Worm (Caenorhabditis elegans) whole organism, late embryonic: Measurements from ENCODE around the gene K05B2.2.
A peak's percentile ranks its signal among the peaks of the same experiment; 100 is the strongest.

ENCODE experiments used
- C38D4.7 ChIP-seq: fragments of 200-800 bp; sonication (Bioruptor generic); optimal IDR thresholded peaks from 2 replicates; lab custom pipeline; 2018; ENCODE audit warnings: mild to moderate bottlenecking, missing genetic modification characterization, moderate library complexity, missing compliant biosample characterization
- T23F11.4 ChIP-seq: fragments of 200-800 bp; sonication (Bioruptor generic); optimal IDR thresholded peaks from 2 replicates; lab custom pipeline; 2018; ENCODE audit warnings: mild to moderate bottlenecking, missing genetic modification characterization, missing compliant biosample characterization
- ahr-1 ChIP-seq: sonication (generic microtip); optimal IDR thresholded peaks from 2 replicates; lab custom pipeline; 2016; ENCODE audit warnings: missing genetic modification characterization, missing compliant biosample characterization
- ceh-14 ChIP-seq: sonication (generic microtip); optimal IDR thresholded peaks from 2 replicates; lab custom pipeline; 2016; ENCODE audit warnings: missing genotype, missing genetic modification characterization, missing compliant biosample characterization
- ceh-18 ChIP-seq: sonication (generic microtip); optimal IDR thresholded peaks from 2 replicates; lab custom pipeline; 2016; ENCODE audit warnings: missing genetic modification characterization, missing compliant biosample characterization
- ceh-19 ChIP-seq: fragments of 200-800 bp; sonication (Bioruptor generic); optimal IDR thresholded peaks from 2 replicates; lab custom pipeline; 2018; ENCODE audit warnings: mild to moderate bottlenecking, missing genetic modification characterization, missing compliant biosample characterization
- ceh-22 ChIP-seq: sonication (generic microtip); optimal IDR thresholded peaks from 2 replicates; lab custom pipeline; 2017; ENCODE audit warnings: missing biosample characterization, missing genetic modification characterization
- ceh-24 ChIP-seq: sonication (generic microtip); optimal IDR thresholded peaks from 2 replicates; lab custom pipeline; 2016; ENCODE audit warnings: mild to moderate bottlenecking, missing genetic modification characterization, missing compliant biosample characterization
- ceh-30 ChIP-seq: fragments of 150-350 bp; optimal IDR thresholded peaks from 2 replicates; lab custom pipeline; 2014; ENCODE audit warnings: missing biosample characterization, missing genetic modification characterization
- ceh-31 ChIP-seq: sonication (generic microtip); optimal IDR thresholded peaks from 2 replicates; lab custom pipeline; 2016; ENCODE audit warnings: missing genetic modification characterization, missing compliant biosample characterization
- ceh-48 ChIP-seq: sonication (generic microtip); optimal IDR thresholded peaks from 2 replicates; lab custom pipeline; 2016; ENCODE audit warnings: missing genetic modification characterization, inconsistent platforms, missing compliant biosample characterization
- ceh-9 ChIP-seq: sonication (generic microtip); optimal IDR thresholded peaks from 2 replicates; lab custom pipeline; 2016; ENCODE audit warnings: mild to moderate bottlenecking, missing genetic modification characterization, inconsistent platforms, missing compliant biosample characterization
- che-1 ChIP-seq: sonication (generic microtip); optimal IDR thresholded peaks from 2 replicates; lab custom pipeline; 2016; ENCODE audit warnings: mild to moderate bottlenecking, missing genetic modification characterization, missing compliant biosample characterization
- dmd-4 ChIP-seq: sonication (generic microtip); optimal IDR thresholded peaks from 2 replicates; lab custom pipeline; 2016; ENCODE audit warnings: borderline replicate concordance, missing genetic modification characterization, missing compliant biosample characterization
- dve-1 ChIP-seq: sonication (generic microtip); optimal IDR thresholded peaks from 2 replicates; lab custom pipeline; 2017; ENCODE audit warnings: antibody characterized with exemption, mild to moderate bottlenecking, missing genetic modification characterization, missing compliant biosample characterization
- ets-4 ChIP-seq: sonication (generic microtip); optimal IDR thresholded peaks from 2 replicates; lab custom pipeline; 2016; ENCODE audit warnings: missing genetic modification characterization, missing compliant biosample characterization
- fax-1 ChIP-seq: sonication (generic microtip); optimal IDR thresholded peaks from 2 replicates; lab custom pipeline; 2016; ENCODE audit warnings: missing genotype, missing genetic modification characterization, missing compliant biosample characterization
- fkh-10 ChIP-seq: fragments of 150-350 bp; optimal IDR thresholded peaks from 2 replicates; lab custom pipeline; 2014; ENCODE audit warnings: missing biosample characterization, missing genetic modification reagents, missing genetic modification characterization
- gmeb-2 ChIP-seq: sonication (generic microtip); optimal IDR thresholded peaks from 2 replicates; lab custom pipeline; 2016; ENCODE audit warnings: missing genetic modification characterization, inconsistent platforms, missing compliant biosample characterization
- hlh-13 ChIP-seq: fragments of 200-800 bp; sonication (Bioruptor generic); optimal IDR thresholded peaks from 2 replicates; lab custom pipeline; 2018; ENCODE audit warnings: mild to moderate bottlenecking, missing genetic modification characterization, missing compliant biosample characterization
- hlh-15 ChIP-seq: sonication (generic microtip); optimal IDR thresholded peaks from 2 replicates; lab custom pipeline; 2016; ENCODE audit warnings: missing genetic modification characterization, missing compliant biosample characterization
- hlh-30 ChIP-seq: sonication (generic microtip); optimal IDR thresholded peaks from 2 replicates; lab custom pipeline; 2017; ENCODE audit warnings: antibody characterized with exemption, missing genetic modification characterization, missing compliant biosample characterization; ENCODE audit not compliant: insufficient read depth
- madf-2 ChIP-seq: sonication (generic microtip); optimal IDR thresholded peaks from 2 replicates; lab custom pipeline; 2017; ENCODE audit warnings: missing genetic modification characterization, missing compliant biosample characterization
- mec-3 ChIP-seq: sonication (generic microtip); optimal IDR thresholded peaks from 2 replicates; lab custom pipeline; 2016; ENCODE audit warnings: borderline replicate concordance, missing genetic modification characterization, missing compliant biosample characterization
- npax-4 ChIP-seq: sonication (generic microtip); optimal IDR thresholded peaks from 2 replicates; lab custom pipeline; 2016; ENCODE audit warnings: missing genetic modification characterization, missing compliant biosample characterization
- odd-2 ChIP-seq: sonication (generic microtip); optimal IDR thresholded peaks from 2 replicates; lab custom pipeline; 2017; ENCODE audit warnings: antibody characterized with exemption, mild to moderate bottlenecking, missing genetic modification characterization, missing compliant biosample characterization
- pax-1 ChIP-seq: fragments of 150-350 bp; optimal IDR thresholded peaks from 2 replicates; lab custom pipeline; 2014; ENCODE audit warnings: missing biosample characterization, missing genetic modification characterization
- pha-2 ChIP-seq: sonication (generic microtip); optimal IDR thresholded peaks from 2 replicates; lab custom pipeline; 2017; ENCODE audit warnings: mild to moderate bottlenecking, missing genetic modification characterization, missing compliant biosample characterization
- pha-4 ChIP-seq: fragments of 150-350 bp; optimal IDR thresholded peaks from 2 replicates; lab custom pipeline; 2018; ENCODE audit warnings: missing biosample characterization, missing genetic modification reagents, missing genetic modification characterization
- pros-1 ChIP-seq: fragments of 150-350 bp; optimal IDR thresholded peaks from 2 replicates; lab custom pipeline; 2014; ENCODE audit warnings: missing biosample characterization, missing genetic modification reagents, missing genetic modification characterization
- sdc-2 ChIP-seq: sonication (generic microtip); optimal IDR thresholded peaks from 2 replicates; lab custom pipeline; 2016; ENCODE audit warnings: missing genotype, missing genetic modification characterization, missing compliant biosample characterization
- sox-4 ChIP-seq: sonication (generic microtip); optimal IDR thresholded peaks from 2 replicates; lab custom pipeline; 2017; ENCODE audit warnings: mild to moderate bottlenecking, missing genetic modification characterization, inconsistent platforms, missing compliant biosample characterization
- syd-9 ChIP-seq: sonication (generic microtip); optimal IDR thresholded peaks from 2 replicates; lab custom pipeline; 2016; ENCODE audit warnings: mild to moderate bottlenecking, missing genetic modification characterization, moderate library complexity, missing compliant biosample characterization
- ttx-3 ChIP-seq: sonication (generic microtip); optimal IDR thresholded peaks from 2 replicates; lab custom pipeline; 2016; ENCODE audit warnings: missing genetic modification reagents, missing genetic modification characterization, missing compliant biosample characterization
- unc-3 ChIP-seq, 2 experiments: fragments of 200-800 bp in 1 of 2; sonication (Bioruptor generic) in 1 of 2; sonication (generic microtip) in 1 of 2; conservative IDR thresholded peaks in 1 of 2; optimal IDR thresholded peaks in 1 of 2; 2 replicates each; pipeline versions ENCODE4 v1.3.6 to Lab custom; 2016 to 2022; ENCODE audit warnings: missing compliant biosample characterization in 2 of 2, missing genetic modification characterization in 2 of 2, missing genetic modification reagents in 1 of 2
- unc-42 ChIP-seq: sonication (generic microtip); optimal IDR thresholded peaks from 2 replicates; lab custom pipeline; 2016; ENCODE audit warnings: missing genotype, missing genetic modification characterization, missing compliant biosample characterization
- zip-5 ChIP-seq: sonication (generic microtip); optimal IDR thresholded peaks from 2 replicates; lab custom pipeline; 2016; ENCODE audit warnings: missing genetic modification characterization, missing compliant biosample characterization
- ztf-16 ChIP-seq: sonication (generic microtip); optimal IDR thresholded peaks from 2 replicates; lab custom pipeline; 2017; ENCODE audit warnings: missing genetic modification characterization, missing compliant biosample characterization

The K05B2.2 gene

ce11 chrX:4865798-4866197 lies 40.1 kb upstream of the K05B2.2 start, which contains the start of gene ntc-1 (continued):
- TF ChIP-seq npax-4 (tag; lab: Kevin White, UChicago), result no peak

- TF ChIP-seq C38D4.7 (GFP tag; lab: Kevin White, UChicago) (no peak), unc-42 (tag; lab: Kevin White, UChicago) (peak; percentile 93), fax-1 (no peak), sox-4 (tag; lab: Kevin White, UChicago) (no peak), hlh-13 (no peak), ttx-3 (tag; lab: Kevin White, UChicago) (no peak), hlh-15 (no peak), che-1 (tag; lab: Kevin White, UChicago) (no peak), ceh-31 (peak; percentile 18), hlh-30 (tag; lab: Kevin White, UChicago) (no peak), pax-1 (tag; lab: Kevin White, UChicago) (no peak), ceh-48 (tag; lab: Kevin White, UChicago) (no peak)
These were observed 36.3 kb upstream of the K05B2.2 start for ce11 chrX:4869627-4870026.

- TF ChIP-seq ceh-9 (tag; lab: Kevin White, UChicago), result no peak
- TF ChIP-seq unc-3 (GFP tag; conservative IDR thresholded peaks at IDR 0.05; lab: Robert Waterston, UW), result no peak
- no peak for TF ChIP-seq unc-3 (tag; optimal IDR thresholded peaks at IDR 0.05; lab: Kevin White, UChicago)
- TF ChIP-seq ets-4 (tag; lab: Kevin White, UChicago), result no peak
- no peak for TF ChIP-seq ceh-19
- peak; percentile 66 for TF ChIP-seq unc-42 (tag; lab: Kevin White, UChicago)
- no peak for TF ChIP-seq T23F11.4 (GFP tag; lab: Kevin White, UChicago)
- TF ChIP-seq fkh-10 (GFP tag; lab: Kevin White, UChicago), result peak; percentile 31
These were observed 35.2 kb upstream of the K05B2.2 start for ce11 chrX:4870683-4871082.

- no peak for TF ChIP-seq syd-9
- no peak for TF ChIP-seq ceh-14 (tag; lab: Kevin White, UChicago)
- no peak for TF ChIP-seq ceh-18 (tag; lab: Kevin White, UChicago)
- no peak for TF ChIP-seq sdc-2 (tag; lab: Kevin White, UChicago)
- TF ChIP-seq zip-5 (tag; lab: Kevin White, UChicago), result no peak
- no peak for TF ChIP-seq mec-3 (tag; lab: Kevin White, UChicago)
- TF ChIP-seq gmeb-2 (tag; lab: Kevin White, UChicago), result no peak
- TF ChIP-seq madf-2 (tag; lab: Kevin White, UChicago), result no peak
- TF ChIP-seq ahr-1 (tag; lab: Kevin White, UChicago), result no peak
- TF ChIP-seq pha-2, result no peak
These were observed 33.1 kb upstream of the K05B2.2 start for ce11 chrX:4872758-4873157.

DNA sequence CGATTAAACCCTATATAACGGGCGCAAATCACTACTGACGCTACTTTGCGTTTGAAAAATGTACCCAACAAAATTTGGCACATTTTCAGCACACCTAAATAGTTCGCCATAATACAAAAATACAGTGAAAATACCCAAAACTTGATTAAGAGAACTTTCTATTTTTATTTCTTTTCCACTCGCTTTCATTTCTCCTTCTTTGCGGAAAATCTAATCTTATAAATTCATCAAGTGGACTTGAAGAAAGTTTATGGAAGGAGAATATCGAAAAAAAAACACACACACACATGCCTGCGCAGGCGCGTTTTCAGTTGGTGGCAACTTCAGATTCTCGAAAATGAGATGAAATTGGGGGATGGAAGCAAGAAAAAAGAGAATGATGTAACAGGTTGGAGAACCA lies 30.6 kb upstream of the K05B2.2 start:
- no peak for TF ChIP-seq ets-4 (tag; lab: Kevin White, UChicago)
- no peak for TF ChIP-seq odd-2 (tag; lab: Kevin White, UChicago)
- no peak for TF ChIP-seq C38D4.7 (GFP tag; lab: Kevin White, UChicago)
- TF ChIP-seq pros-1 (tag; lab: Kevin White, UChicago), result no peak
- TF ChIP-seq, all 69 proteins: peak for 0

- no peak for TF ChIP-seq gmeb-2 (tag; lab: Kevin White, UChicago)
- TF ChIP-seq ceh-30 (tag; lab: Kevin White, UChicago), result no peak
- TF ChIP-seq hlh-30 (tag; lab: Kevin White, UChicago), result no peak
- no peak for TF ChIP-seq pha-4 (tag; lab: Kevin White, UChicago)
- TF ChIP-seq ztf-16 (tag; lab: Kevin White, UChicago), result no peak
- no peak for TF ChIP-seq ceh-19
- no peak for TF ChIP-seq ceh-22 (tag; lab: Kevin White, UChicago)
- no peak for TF ChIP-seq ceh-24 (tag; lab: Kevin White, UChicago)
- no peak for TF ChIP-seq ets-4 (tag; lab: Kevin White, UChicago)
- no peak for TF ChIP-seq ahr-1 (tag; lab: Kevin White, UChicago)
- no peak for TF ChIP-seq dmd-4 (tag; lab: Kevin White, UChicago)
- no peak for TF ChIP-seq hlh-13
- no peak for TF ChIP-seq dve-1 (tag; lab: Kevin White, UChicago)
- TF ChIP-seq, all 69 proteins: peak for 0
These were observed 29.0 kb upstream of the K05B2.2 start, which contains the start of gene tsp-14 for ce11 chrX:4876904-4877303. TSS of gene tsp-14 (minus strand) at chrX:4876965.
